Worm (Caenorhabditis elegans): ENCODE measurements around the gene spsb-1.

Gene spsb-1

ce11 chrII:15232705-15233104, 36.2 kb downstream of the spsb-1 start, which contains the start of gene Y46E12BL.2 (continued):
- TF ChIP-seq mdl-1 (tag; optimal IDR thresholded peaks at IDR 0.05) (peak in 1 of 2 experiments; percentile 48), fkh-10 (GFP tag; optimal IDR thresholded peaks at IDR 0.05) (peak; percentile 22), pag-3 (tag; optimal IDR thresholded peaks at IDR 0.05; ENCODE audit: borderline replicate concordance, insufficient read depth) (no peak), lin-35 (GFP tag; optimal IDR thresholded peaks at IDR 0.05) (peak; percentile 95 to 96), unc-130 (tag; optimal IDR thresholded peaks at IDR 0.05) (peak; percentile 63), efl-1 (optimal IDR thresholded peaks at IDR 0.05) (peak; percentile 80 to 95), efl-1 (GFP tag; optimal IDR thresholded peaks at IDR 0.05 in 1 of 2) (peak; percentile 93 to 99)

- TF ChIP-seq efl-3 (GFP tag; optimal IDR thresholded peaks at IDR 0.05): no peak
- TF ChIP-seq efl-1 (optimal IDR thresholded peaks at IDR 0.05): no peak
- TF ChIP-seq efl-1 (GFP tag; optimal IDR thresholded peaks at IDR 0.05 in 1 of 2): peak in 1 of 2 experiments; percentile 25
Observed at ce11 chrII:15233219-15233618, 36.7 kb downstream of the spsb-1 start.

ce11 chrII:15235597-15235996, 39.1 kb downstream of the spsb-1 start:
- no peak for TF ChIP-seq lsy-2 (tag; optimal IDR thresholded peaks at IDR 0.05)
- no peak for TF ChIP-seq Y116A8C.19 (tag; optimal IDR thresholded peaks at IDR 0.05; ENCODE audit: borderline replicate concordance)
- no peak for TF ChIP-seq elt-2 (tag; optimal IDR thresholded peaks at IDR 0.05)
- no peak for TF ChIP-seq grh-1 (GFP tag; IDR thresholded peaks at IDR 0.05)
- no peak for TF ChIP-seq irx-1 (tag; optimal IDR thresholded peaks at IDR 0.05)
- no peak for TF ChIP-seq sptf-1 (tag; optimal IDR thresholded peaks at IDR 0.05)
- no peak for TF ChIP-seq nhr-20 (tag; optimal IDR thresholded peaks at IDR 0.05)
- no peak for TF ChIP-seq C16A3.4 (tag; optimal IDR thresholded peaks at IDR 0.05)
- TF ChIP-seq ztf-11 (tag; optimal IDR thresholded peaks at IDR 0.05): no peak
- TF ChIP-seq F16B12.6 (tag; optimal IDR thresholded peaks at IDR 0.05): no peak

- no peak for TF ChIP-seq lin-15B (tag; optimal IDR thresholded peaks at IDR 0.05)
- TF ChIP-seq dpl-1 (GFP tag; optimal IDR thresholded peaks at IDR 0.05): no peak
- TF ChIP-seq irx-1 (tag; optimal IDR thresholded peaks at IDR 0.05): no peak
- TF ChIP-seq ceh-90 (tag; optimal IDR thresholded peaks at IDR 0.05): no peak
- TF ChIP-seq unc-30 (tag; optimal IDR thresholded peaks at IDR 0.05): no peak
- TF ChIP-seq sox-4 (tag; optimal IDR thresholded peaks at IDR 0.05): no peak
Observed at ce11 chrII:15237160-15237559, 40.6 kb downstream of the spsb-1 start.

- no peak for TF ChIP-seq mep-1 (tag; optimal IDR thresholded peaks at IDR 0.05)
- no peak for TF ChIP-seq nhr-28 (tag; optimal IDR thresholded peaks at IDR 0.05)
- no peak for TF ChIP-seq elt-3 (tag; optimal IDR thresholded peaks at IDR 0.05)
- TF ChIP-seq lin-39 (tag; optimal IDR thresholded peaks at IDR 0.05): no peak
Observed at ce11 chrII:15239681-15240080, 43.1 kb downstream of the spsb-1 start.

ce11 chrII:15244870-15245269, 48.3 kb downstream of the spsb-1 start:
- TF ChIP-seq aly-2 (tag; optimal IDR thresholded peaks at IDR 0.05) (no peak), efl-1 (optimal IDR thresholded peaks at IDR 0.05) (no peak), efl-1 (GFP tag; optimal IDR thresholded peaks at IDR 0.05 in 1 of 2) (peak in 1 of 2 experiments; percentile 67)

- TF ChIP-seq nhr-237 (tag; optimal IDR thresholded peaks at IDR 0.05): no peak
- TF ChIP-seq elt-2 (tag; optimal IDR thresholded peaks at IDR 0.05): peak; percentile 74
Observed at ce11 chrII:15251593-15251992, 55.1 kb downstream of the spsb-1 start, which contains the start of gene tig-3. Gene tig-3, minus strand, starts transcription at chrII:15251792.

Data from whole organism, L1 larva.